Worm (Caenorhabditis elegans): ENCODE results near the gene srw-4.

The srw-4 gene

DNA sequence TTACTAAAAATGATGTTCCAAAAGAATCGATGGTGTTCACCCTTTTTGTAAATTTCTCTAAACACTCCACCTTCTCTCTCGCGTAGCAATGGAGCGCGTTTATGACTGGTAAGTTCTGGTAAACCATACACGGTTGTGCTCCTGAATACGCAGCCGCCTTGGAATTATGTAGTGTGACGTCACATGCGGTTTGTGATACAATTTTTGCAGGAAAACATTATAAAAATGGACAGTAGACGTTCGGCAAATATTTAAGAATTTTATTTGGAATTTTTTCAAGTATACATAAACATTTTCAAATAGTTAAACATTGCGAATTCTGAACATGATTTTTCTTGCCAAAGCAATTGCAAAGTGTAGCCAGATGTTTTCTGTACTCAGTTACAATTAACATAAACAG is 11.1 kb downstream of the srw-4 start, which contains the start of gene F37B4.10 (continued):
- no peak for TF ChIP-seq snpc-1.2 (GFP tag; IDR thresholded peaks at IDR 0.05)
- no peak for TF ChIP-seq zip-11 (GFP tag; IDR thresholded peaks at IDR 0.05)
- TF ChIP-seq nhr-102 (tag; optimal IDR thresholded peaks at IDR 0.05): no peak

DNA sequence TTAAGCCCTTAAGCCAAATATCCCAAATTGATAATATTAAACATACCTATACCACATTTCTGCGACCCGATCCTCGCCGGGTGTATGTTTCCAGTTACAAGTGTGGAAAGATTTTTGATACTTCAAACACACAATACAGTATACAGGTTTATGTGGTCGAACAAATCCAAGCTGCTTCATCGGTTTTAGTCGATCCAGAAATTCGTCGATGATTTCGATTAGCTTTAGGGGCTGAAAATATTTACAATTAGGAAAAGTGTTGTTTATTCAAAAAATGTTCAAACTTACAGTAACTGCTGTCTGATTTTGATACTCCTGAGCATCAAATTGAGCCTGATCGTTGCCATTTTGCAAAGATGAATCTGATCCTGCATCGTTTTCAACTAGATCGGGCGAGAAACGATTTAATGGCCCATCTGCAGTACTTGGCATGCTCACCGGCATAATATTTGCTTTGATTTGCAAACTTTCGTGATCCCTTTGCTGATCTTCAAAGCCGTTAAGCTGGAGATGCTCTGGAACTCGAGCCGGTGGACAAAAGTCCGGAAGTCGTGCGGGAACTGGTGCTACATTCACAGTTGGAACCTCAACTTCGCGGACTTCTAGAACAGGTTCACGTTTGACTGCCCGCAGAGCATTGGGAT is 12.3 kb downstream of the srw-4 start:
- TF ChIP-seq jun-1 (tag; optimal IDR thresholded peaks at IDR 0.05) (no peak), aha-1 (tag) (peak; percentile 65), dmd-6 (GFP tag; IDR thresholded peaks at IDR 0.05) (no peak), unc-62 (GFP tag; optimal IDR thresholded peaks at IDR 0.05 in 1 of 2) (peak in 1 of 2 experiments; percentile 76), unc-62 (tag; optimal IDR thresholded peaks at IDR 0.05) (no peak), egl-27 (tag; optimal IDR thresholded peaks at IDR 0.05) (no peak), php-3 (GFP tag; IDR thresholded peaks at IDR 0.05) (0 out of 2 replicates have a peak, but pooled peaks have one; percentile 13)

DNA sequence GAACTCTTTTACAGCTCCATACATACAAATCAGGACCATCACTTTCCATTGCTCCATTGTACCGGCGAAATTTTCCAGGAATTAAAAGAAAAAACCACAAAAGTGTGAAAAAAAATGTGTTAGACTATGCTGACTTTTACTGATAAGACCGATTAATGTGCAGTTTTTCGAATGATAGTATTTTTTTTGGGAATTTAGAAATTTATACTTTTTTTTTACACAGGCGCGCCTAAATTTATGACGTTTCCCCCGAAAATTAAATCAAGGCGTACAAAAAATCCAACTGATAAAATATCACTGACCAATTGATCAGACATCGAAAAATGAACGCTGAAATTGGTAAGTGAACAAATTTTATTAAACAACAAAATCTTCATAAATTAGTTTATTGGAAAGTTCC is 13.2 kb downstream of the srw-4 start, which contains the start of gene folt-2:
Gene folt-2 (minus strand): TSS at position 179 of the 400 bp plus-strand sequence.
- TF ChIP-seq ztf-7 (tag; optimal IDR thresholded peaks at IDR 0.05) (no peak), lin-13 (GFP tag; optimal IDR thresholded peaks at IDR 0.05) (no peak), nhr-28 (tag; optimal IDR thresholded peaks at IDR 0.05) (no peak), duxl-1 (tag; optimal IDR thresholded peaks at IDR 0.05; ENCODE audit: poor library complexity) (no peak), zip-11 (GFP tag; IDR thresholded peaks at IDR 0.05) (no peak), nhr-48 (tag; optimal IDR thresholded peaks at IDR 0.05) (no peak), T20F7.1 (GFP tag; optimal IDR thresholded peaks at IDR 0.05) (no peak), dve-1 (tag; optimal IDR thresholded peaks at IDR 0.05; ENCODE audit: insufficient read depth) (peak; percentile 74), lin-29 (GFP tag; IDR thresholded peaks at IDR 0.05) (no peak), pqm-1 (tag; optimal IDR thresholded peaks at IDR 0.05) (peak; percentile 25), mep-1 (tag; optimal IDR thresholded peaks at IDR 0.05) (peak; percentile 16), php-3 (GFP tag; IDR thresholded peaks at IDR 0.05) (peak; percentile 56; the same call in 1 of the 2 replicates), rbr-2 (tag; optimal IDR thresholded peaks at IDR 0.05) (no peak), dmd-6 (GFP tag; IDR thresholded peaks at IDR 0.05) (peak; percentile 72), Y75B8A.6 (GFP tag; IDR thresholded peaks at IDR 0.05) (no peak), hlh-11 (tag; optimal IDR thresholded peaks at IDR 0.05) (peak; percentile 37), daf-16 (GFP tag; optimal IDR thresholded peaks at IDR 0.05) (no peak), daf-16 (tag; optimal IDR thresholded peaks at IDR 0.05) (peak; percentile 48), cey-2 (tag; optimal IDR thresholded peaks at IDR 0.05; ENCODE audit: borderline replicate concordance, insufficient read depth) (no peak), ceh-44 (GFP tag; IDR thresholded peaks at IDR 0.05) (no peak)

DNA sequence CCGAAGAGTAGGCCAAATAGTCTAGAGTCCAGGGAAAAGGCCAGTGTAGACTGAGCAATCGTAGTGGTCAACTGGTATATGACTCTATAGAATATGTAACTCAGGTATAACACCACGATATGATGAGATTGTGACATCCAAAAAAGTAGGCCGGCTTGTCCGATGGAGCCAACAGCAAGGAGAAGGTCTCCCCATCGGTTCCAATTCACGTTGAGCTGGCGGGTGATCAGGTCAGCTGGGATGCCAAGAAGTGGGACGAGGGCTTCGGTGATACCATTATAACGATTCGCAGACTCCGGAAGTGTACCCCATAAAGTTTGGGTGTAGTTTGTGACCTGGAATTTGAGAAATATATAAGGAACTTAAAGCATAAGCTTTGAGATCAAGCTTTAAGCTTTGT is 15.6 kb downstream of the srw-4 start:
- no peak for TF ChIP-seq nhr-48 (tag; optimal IDR thresholded peaks at IDR 0.05)
- peak; percentile 17 for TF ChIP-seq nhr-102 (tag; optimal IDR thresholded peaks at IDR 0.05)
- 0 out of 2 replicates have a peak, but pooled peaks have one; percentile 18 for TF ChIP-seq F44E2.7 (GFP tag; IDR thresholded peaks at IDR 0.05)
- TF ChIP-seq unc-62 (GFP tag; optimal IDR thresholded peaks at IDR 0.05 in 1 of 2): peak in 1 of 2 experiments; percentile 88
- TF ChIP-seq unc-62 (tag; optimal IDR thresholded peaks at IDR 0.05): no peak

DNA sequence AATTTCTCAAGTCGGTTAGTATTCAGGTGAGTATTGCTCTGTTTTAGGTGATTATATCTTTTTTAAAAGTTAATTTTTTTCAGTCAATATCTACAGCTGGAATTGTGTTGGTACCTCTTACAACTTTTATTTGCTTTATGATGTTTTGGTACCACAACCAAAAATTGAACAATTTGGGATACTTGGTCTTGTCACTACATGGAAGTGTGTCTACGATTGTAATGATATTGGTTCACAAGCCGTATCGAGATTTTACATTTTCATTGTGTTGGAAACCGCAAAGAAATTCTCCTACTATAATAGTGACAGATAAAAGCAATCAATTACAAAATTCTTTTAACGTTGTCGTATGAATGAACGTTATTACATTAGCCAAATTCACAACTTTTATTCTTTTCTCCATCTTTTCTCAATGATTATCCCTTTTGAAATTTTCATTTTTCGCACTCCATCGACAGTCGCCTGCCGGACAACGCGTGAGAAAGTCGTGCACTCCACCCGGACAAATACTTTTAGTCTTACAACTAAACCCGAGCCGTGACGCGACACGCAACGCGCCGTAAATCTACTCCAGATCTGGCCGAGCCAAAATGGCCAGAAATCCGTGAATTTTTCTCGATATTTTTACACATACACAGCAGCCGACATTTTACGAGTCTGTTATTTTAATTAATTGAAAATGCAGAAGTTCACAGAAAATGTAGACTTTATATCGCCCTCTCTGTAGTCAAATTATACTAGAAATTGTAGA is 16.7 kb downstream of the srw-4 start:
- TF ChIP-seq lin-38 (GFP tag; IDR thresholded peaks at IDR 0.05) (peak; percentile 53), snpc-4 (tag; optimal IDR thresholded peaks at IDR 0.05) (no peak), T26A8.4 (GFP tag; IDR thresholded peaks at IDR 0.05) (peak; percentile 31; the same call in 1 of the 2 replicates), zfp-2 (tag; optimal IDR thresholded peaks at IDR 0.05) (no peak), tra-1 (GFP tag; IDR thresholded peaks at IDR 0.05) (peak; percentile 42; the same call in 1 of the 2 replicates), ctbp-1 (GFP tag; IDR thresholded peaks at IDR 0.05) (0 out of 2 replicates have a peak, but pooled peaks have one; percentile 31), mdl-1 (tag; optimal IDR thresholded peaks at IDR 0.05) (no peak), hlh-11 (tag; optimal IDR thresholded peaks at IDR 0.05) (peak; percentile 30), dmd-8 (GFP tag; IDR thresholded peaks at IDR 0.05) (peak; percentile 52; the same call in 1 of the 2 replicates), dmd-6 (GFP tag; IDR thresholded peaks at IDR 0.05) (peak; percentile 31), nhr-102 (tag; optimal IDR thresholded peaks at IDR 0.05) (peak; percentile 17), mdt-29 (GFP tag; IDR thresholded peaks at IDR 0.05) (no peak), aha-1 (tag) (peak; percentile 95), nhr-11 (tag; optimal IDR thresholded peaks at IDR 0.05) (no peak)

All from whole organism, L4 larva.